Fruit fly (Drosophila melanogaster) whole organism, wandering third instar larva: Measurements from ENCODE around the gene CstF50.

Source experiments
- Abd-B ChIP-seq: fragments of >200 bp; optimal IDR thresholded peaks from 2 replicates; lab custom pipeline; 2017; ENCODE audit warnings: missing biosample characterization, missing genetic modification characterization
- CG32264 ChIP-seq: fragments of 200-800 bp; sonication (Bioruptor generic); optimal IDR thresholded peaks from 2 replicates; lab custom pipeline; 2016; ENCODE audit warnings: missing biosample characterization, missing genetic modification characterization
- CrebA ChIP-seq: fragments of 200-800 bp; sonication (Bioruptor generic); optimal IDR thresholded peaks from 2 replicates; lab custom pipeline; 2016; ENCODE audit warnings: missing biosample characterization, mild to moderate bottlenecking, missing genetic modification characterization, borderline replicate concordance
- Dfd ChIP-seq: fragments of >200 bp; optimal IDR thresholded peaks from 2 replicates; lab custom pipeline; 2017; ENCODE audit warnings: missing biosample characterization, missing genetic modification characterization
- Dif ChIP-seq: fragments of 200-275, 200-300 bp; sonication (Bioruptor generic); optimal IDR thresholded peaks from 2 replicates; lab custom pipeline; 2018; ENCODE audit warnings: missing biosample characterization, missing genetic modification characterization; ENCODE audit not compliant: partially characterized antibody
- GATAd ChIP-seq: sonication (Bioruptor generic); optimal IDR thresholded peaks from 2 replicates; lab custom pipeline; 2016; ENCODE audit warnings: missing biosample characterization, missing genetic modification characterization
- HLH106 ChIP-seq: fragments of 200-800 bp; optimal IDR thresholded peaks from 3 replicates; lab custom pipeline; 2019; ENCODE audit warnings: missing biosample characterization, mild to moderate bottlenecking, missing genetic modification characterization, moderate library complexity
- Hnf4 ChIP-seq: fragments of 200-800 bp; sonication (Bioruptor generic); optimal IDR thresholded peaks from 2 replicates; lab custom pipeline; 2016; ENCODE audit warnings: missing biosample characterization, mild to moderate bottlenecking, missing genetic modification characterization
- Hr78 ChIP-seq: fragments of >200 bp; optimal IDR thresholded peaks from 2 replicates; lab custom pipeline; 2017; ENCODE audit warnings: missing biosample characterization, missing genetic modification characterization
- Hr83 ChIP-seq: fragments of 200-300 bp; sonication (Bioruptor generic); optimal IDR thresholded peaks from 2 replicates; lab custom pipeline; 2016; ENCODE audit warnings: missing biosample characterization, mild to moderate bottlenecking, missing genetic modification characterization, moderate library complexity; ENCODE audit not compliant: poor library complexity, severe bottlenecking
- Jra ChIP-seq: sonication (Bioruptor generic); optimal IDR thresholded peaks from 2 replicates; lab custom pipeline; 2016; ENCODE audit warnings: missing biosample characterization, missing genetic modification characterization
- Mio ChIP-seq: sonication (Bioruptor generic); optimal IDR thresholded peaks from 2 replicates; lab custom pipeline; 2016; ENCODE audit warnings: missing biosample characterization, missing genetic modification characterization
- Myc ChIP-seq: fragments of >200 bp; optimal IDR thresholded peaks from 2 replicates; lab custom pipeline; 2017
- N ChIP-seq: fragments of >200 bp; optimal IDR thresholded peaks from 2 replicates; lab custom pipeline; 2018; ENCODE audit warnings: missing biosample characterization, missing external identifiers, missing genetic modification characterization
- OdsH ChIP-seq: fragments of 200-800 bp; sonication (Bioruptor generic); optimal IDR thresholded peaks from 2 replicates; lab custom pipeline; 2016; ENCODE audit warnings: missing biosample characterization, mild to moderate bottlenecking, missing genetic modification characterization
- Rel ChIP-seq, 2 experiments: fragments of 200-800 bp; sonication (Bioruptor generic) in 1 of 2; optimal IDR thresholded peaks; 2 replicates in 1 of 2; 3 replicates in 1 of 2; lab custom pipeline; 2016 to 2019; ENCODE audit warnings: mild to moderate bottlenecking in 2 of 2, missing biosample characterization in 2 of 2, missing genetic modification characterization in 2 of 2, moderate library complexity in 1 of 2
- Vsx2 ChIP-seq: fragments of 200-300, 225-300 bp; sonication (Bioruptor generic); optimal IDR thresholded peaks from 2 replicates; lab custom pipeline; 2018; ENCODE audit warnings: missing biosample characterization, missing genetic modification characterization; ENCODE audit not compliant: partially characterized antibody
- br ChIP-seq: fragments of 200-800 bp; sonication (Bioruptor generic); optimal IDR thresholded peaks from 2 replicates; lab custom pipeline; 2016; ENCODE audit warnings: missing biosample characterization, missing genetic modification characterization
- brk ChIP-seq: fragments of 200-800 bp; sonication (Bioruptor generic); optimal IDR thresholded peaks from 2 replicates; lab custom pipeline; 2016; ENCODE audit warnings: missing biosample characterization, mild to moderate bottlenecking, missing genetic modification characterization
- dl ChIP-seq, 2 experiments: fragments of 175-275, 200-275 bp in 1 of 2; fragments of 200-275 bp in 1 of 2; sonication (Bioruptor generic); optimal IDR thresholded peaks; lab custom pipeline; 2018; ENCODE audit warnings: mild to moderate bottlenecking in 2 of 2, missing biosample characterization in 2 of 2, missing genetic modification characterization in 2 of 2, moderate library complexity in 2 of 2; ENCODE audit not compliant: partially characterized antibody in 2 of 2, insufficient read depth in 1 of 2
- dmrt93B ChIP-seq: fragments of 200-800 bp; sonication (Bioruptor generic); optimal IDR thresholded peaks from 2 replicates; lab custom pipeline; 2018; ENCODE audit warnings: missing biosample characterization, mild to moderate bottlenecking, missing genetic modification characterization
- dsf ChIP-seq: sonication (Bioruptor generic); optimal IDR thresholded peaks from 2 replicates; lab custom pipeline; 2016; ENCODE audit warnings: missing biosample characterization, missing genetic modification characterization, borderline replicate concordance
- ey ChIP-seq: fragments of 200-800 bp; sonication (Bioruptor generic); optimal IDR thresholded peaks from 2 replicates; lab custom pipeline; 2016; ENCODE audit warnings: missing biosample characterization, missing genetic modification characterization
- foxo ChIP-seq, 2 experiments: fragments of 200-800 bp; sonication (Bioruptor generic); optimal IDR thresholded peaks; 2 replicates in 1 of 2; 3 replicates in 1 of 2; lab custom pipeline; 2016 to 2017; ENCODE audit warnings: missing biosample characterization in 2 of 2, missing genetic modification characterization in 2 of 2
- fru ChIP-seq: fragments of 200-800 bp; sonication (Bioruptor generic); optimal IDR thresholded peaks from 3 replicates; lab custom pipeline; 2016; ENCODE audit warnings: missing biosample characterization, mild to moderate bottlenecking, missing genetic modification characterization
- h ChIP-seq: fragments of 200-800 bp; sonication (Bioruptor generic); optimal IDR thresholded peaks from 3 replicates; lab custom pipeline; 2016; ENCODE audit warnings: missing biosample characterization, mild to moderate bottlenecking, missing genetic modification characterization
- jim ChIP-seq: fragments of 175-275, 200-325 bp; sonication (Bioruptor generic); optimal IDR thresholded peaks from 2 replicates; lab custom pipeline; 2016; ENCODE audit warnings: missing biosample characterization, mild to moderate bottlenecking, missing genetic modification characterization
- lola ChIP-seq: fragments of >200 bp; optimal IDR thresholded peaks from 2 replicates; lab custom pipeline; 2017; ENCODE audit warnings: missing biosample characterization, missing genetic modification characterization
- psq ChIP-seq: fragments of 200-800 bp; sonication (Bioruptor generic); optimal IDR thresholded peaks from 3 replicates; lab custom pipeline; 2017; ENCODE audit warnings: missing biosample characterization, mild to moderate bottlenecking, missing genetic modification characterization, moderate library complexity
- rgr ChIP-seq: fragments of 200-800 bp; sonication (Bioruptor generic); optimal IDR thresholded peaks from 3 replicates; lab custom pipeline; 2016; ENCODE audit warnings: missing biosample characterization, mild to moderate bottlenecking, missing genetic modification characterization
- sage ChIP-seq: fragments of 200-800 bp; sonication (Bioruptor generic); optimal IDR thresholded peaks from 2 replicates; lab custom pipeline; 2016; ENCODE audit warnings: missing biosample characterization, mild to moderate bottlenecking, missing genetic modification characterization
- sv ChIP-seq: fragments of 200-800 bp; sonication (Bioruptor generic); optimal IDR thresholded peaks from 3 replicates; lab custom pipeline; 2016; ENCODE audit warnings: missing biosample characterization, missing genetic modification characterization
- usp ChIP-seq: fragments of >200 bp; optimal IDR thresholded peaks from 2 replicates; lab custom pipeline; 2017; ENCODE audit warnings: missing biosample characterization, missing genetic modification characterization
- woc ChIP-seq: sonication (Bioruptor generic); optimal IDR thresholded peaks from 2 replicates; lab custom pipeline; 2016; ENCODE audit warnings: missing biosample characterization, mild to moderate bottlenecking, missing genetic modification characterization

CstF50 gene

dm6 chr3R:31743279-31743678, 6.5 kb upstream of the CstF50 start, which contains the start of gene Tbca:
TSS of gene Tbca (plus strand) at chr3R:31743490.
- TF ChIP-seq h (GFP tag; lab: Kevin White, UChicago), result no peak
- no peak for TF ChIP-seq sv (GFP tag; lab: Kevin White, UChicago)
- peak; percentile 35 for TF ChIP-seq jim (GFP tag; lab: Kevin White, UChicago)
- TF ChIP-seq CrebA, result no peak
- no peak for TF ChIP-seq Abd-B (GFP tag; lab: Kevin White, UChicago)
- no peak for TF ChIP-seq dmrt93B (GFP tag; lab: Kevin White, UChicago)
- TF ChIP-seq usp (GFP tag; lab: Kevin White, UChicago), result no peak
- no peak for TF ChIP-seq OdsH (GFP tag; lab: Kevin White, UChicago)
- no peak for TF ChIP-seq fru (GFP tag; lab: Kevin White, UChicago)
- no peak for TF ChIP-seq Mio
- no peak for TF ChIP-seq ey (GFP tag; lab: Kevin White, UChicago)
- TF ChIP-seq Hr83 (GFP tag; lab: Kevin White, UChicago), result no peak
- no peak for TF ChIP-seq CG32264 (GFP tag; lab: Kevin White, UChicago)
- TF ChIP-seq N (GFP tag; lab: Kevin White, UChicago), result no peak
- TF ChIP-seq woc (GFP tag; lab: Kevin White, UChicago), result no peak
- no peak for TF ChIP-seq sage
- no peak for TF ChIP-seq Rel (GFP tag; optimal IDR thresholded peaks at IDR 0.05; lab: Kevin White, UChicago)
- peak; percentile 82 for TF ChIP-seq Rel (tag; optimal IDR thresholded peaks at IDR 0.05; lab: Kevin White, UChicago)
- no peak for TF ChIP-seq Vsx2 (GFP tag; lab: Kevin White, UChicago)
- no peak for TF ChIP-seq Dfd (GFP tag; lab: Kevin White, UChicago)
- no peak for TF ChIP-seq brk (GFP tag; lab: Kevin White, UChicago)
- no peak for TF ChIP-seq lola (GFP tag; lab: Kevin White, UChicago)
- peak; percentile 8 for TF ChIP-seq Myc (lab: Kevin White, UChicago)
- no peak for TF ChIP-seq Hr78 (GFP tag; lab: Kevin White, UChicago)
- peak; percentile 97 for TF ChIP-seq Jra

- TF ChIP-seq dmrt93B (GFP tag; lab: Kevin White, UChicago) (no peak), psq (GFP tag; lab: Kevin White, UChicago) (no peak), HLH106 (tag; lab: Kevin White, UChicago) (no peak), dl (GFP tag; optimal IDR thresholded peaks at IDR 0.05; lab: Kevin White, UChicago; ENCODE audit: insufficient read depth in 1 of 2, partially characterized antibody in 2 of 2) (no peak), Hnf4 (GFP tag; lab: Kevin White, UChicago) (no peak), N (GFP tag; lab: Kevin White, UChicago) (no peak), foxo (GFP tag; optimal IDR thresholded peaks at IDR 0.05; lab: Kevin White, UChicago) (peak in 1 of 2 experiments; percentile 26)
Measured at dm6 chr3R:31741278-31741677, 4.5 kb upstream of the CstF50 start.

dm6 chr3R:31739067-31739786, 2.5 kb upstream of the CstF50 start:
- TF ChIP-seq Jra (no peak), OdsH (GFP tag; lab: Kevin White, UChicago) (no peak), GATAd (GFP tag; lab: Kevin White, UChicago) (no peak), dl (GFP tag; optimal IDR thresholded peaks at IDR 0.05; lab: Kevin White, UChicago; ENCODE audit: insufficient read depth in 1 of 2, partially characterized antibody in 2 of 2) (no peak), lola (GFP tag; lab: Kevin White, UChicago) (no peak), Dif (no peak), Hr78 (GFP tag; lab: Kevin White, UChicago) (no peak), br (no peak)

dm6 chr3R:31738060-31738619, 1.4 kb upstream of the CstF50 start, which contains the start of gene eEF1alpha2:
TSS of gene eEF1alpha2 (plus strand) at chr3R:31738468.
- no peak for TF ChIP-seq Hr83 (GFP tag; lab: Kevin White, UChicago)
- no peak for TF ChIP-seq Vsx2 (GFP tag; lab: Kevin White, UChicago)
- no peak for TF ChIP-seq sage
- no peak for TF ChIP-seq fru (GFP tag; lab: Kevin White, UChicago)
- no peak for TF ChIP-seq dsf (GFP tag; lab: Kevin White, UChicago)
- no peak for TF ChIP-seq dmrt93B (GFP tag; lab: Kevin White, UChicago)
- no peak for TF ChIP-seq N (GFP tag; lab: Kevin White, UChicago)
- no peak for TF ChIP-seq Myc (lab: Kevin White, UChicago)
- TF ChIP-seq woc (GFP tag; lab: Kevin White, UChicago), result no peak
- TF ChIP-seq Jra, result no peak
- no peak for TF ChIP-seq ey (GFP tag; lab: Kevin White, UChicago)
- TF ChIP-seq rgr (GFP tag; lab: Kevin White, UChicago), result no peak
- no peak for TF ChIP-seq Abd-B (GFP tag; lab: Kevin White, UChicago)
- TF ChIP-seq jim (GFP tag; lab: Kevin White, UChicago), result no peak
- no peak for TF ChIP-seq CG32264 (GFP tag; lab: Kevin White, UChicago)
- TF ChIP-seq lola (GFP tag; lab: Kevin White, UChicago), result no peak
- TF ChIP-seq GATAd (GFP tag; lab: Kevin White, UChicago), result no peak
- no peak for TF ChIP-seq Hr78 (GFP tag; lab: Kevin White, UChicago)
- no peak for TF ChIP-seq CrebA
- TF ChIP-seq Mio, result no peak
